Fruit fly (Drosophila melanogaster): ENCODE results near the gene Rev1.

DNA sequence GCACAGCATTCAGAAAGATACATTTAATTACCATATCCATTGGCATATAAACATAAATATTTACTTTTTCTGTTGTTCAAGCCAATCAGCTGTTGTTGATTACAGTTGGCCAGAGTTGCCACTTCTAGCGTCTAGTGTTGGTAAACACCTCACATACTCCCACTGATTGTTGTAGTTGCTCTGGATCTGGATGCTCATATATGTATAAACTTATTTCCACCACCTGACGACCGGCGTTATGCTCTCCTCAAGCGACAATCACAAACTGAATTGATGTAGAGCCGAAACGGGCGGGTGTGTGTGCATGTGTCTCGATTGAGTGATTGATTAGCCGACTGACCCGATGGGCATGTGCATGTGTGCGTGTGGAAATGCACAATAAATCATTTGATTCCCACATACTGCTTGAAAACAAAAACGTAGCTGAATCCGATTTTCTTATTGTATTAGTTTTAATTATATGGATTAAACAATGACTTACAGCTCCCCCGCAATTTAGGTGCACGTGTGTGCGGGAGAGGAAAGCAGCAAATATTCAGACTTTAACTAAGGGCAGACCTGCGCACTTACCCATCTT lies 27.7 kb downstream of the Rev1 start:
- TF ChIP-seq EcR (GFP tag; optimal IDR thresholded peaks at IDR 0.05), result no peak
- no peak for TF ChIP-seq CG8478 (optimal IDR thresholded peaks at IDR 0.05)
- no peak for TF ChIP-seq psq (optimal IDR thresholded peaks at IDR 0.05)
- TF ChIP-seq Dll (optimal IDR thresholded peaks at IDR 0.05), result no peak
